Fruit fly (Drosophila melanogaster): ENCODE measurements around the gene apolpp.
A peak's percentile ranks its signal among the peaks of the same experiment; 100 is the strongest.

DNA sequence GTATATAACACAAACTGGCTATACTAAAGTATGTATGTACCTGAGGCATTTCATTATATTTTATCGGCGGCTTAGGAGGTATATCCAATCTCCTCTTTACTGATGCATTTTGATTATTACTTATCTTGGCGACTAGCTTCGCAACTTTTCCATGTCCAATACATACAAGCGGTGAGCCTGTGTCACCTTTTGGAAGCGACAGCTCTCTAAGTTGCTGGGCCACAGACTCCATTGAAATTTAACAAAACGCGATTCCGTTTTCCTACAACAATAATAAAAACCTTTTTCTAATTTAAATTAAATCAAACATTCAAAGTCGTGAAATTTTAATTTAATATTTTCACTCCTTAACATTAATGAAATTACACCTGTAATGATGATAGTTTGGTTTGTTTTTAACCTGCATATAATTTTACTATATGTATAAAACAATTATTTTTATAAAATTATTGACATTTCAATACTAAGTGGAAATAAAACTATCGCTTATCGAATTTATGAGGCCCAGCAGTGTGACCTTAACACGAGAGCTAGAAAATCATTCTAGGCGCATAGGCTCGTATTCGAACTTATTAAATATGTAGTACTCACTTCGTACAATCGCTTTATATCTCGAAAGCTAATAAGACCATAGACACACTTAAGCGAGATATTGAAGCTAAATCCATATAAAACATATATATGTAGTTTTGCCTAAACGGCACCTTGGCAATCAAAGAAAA, at the start of gene apolpp:
- TF ChIP-seq Ets96B (tag; optimal IDR thresholded peaks at IDR 0.05), result no peak
- no peak for TF ChIP-seq CG3919 (GFP tag; optimal IDR thresholded peaks at IDR 0.05)
- TF ChIP-seq dac (GFP tag; optimal IDR thresholded peaks at IDR 0.05), result no peak
- peak; percentile 4 for TF ChIP-seq Hr39 (GFP tag; optimal IDR thresholded peaks at IDR 0.05)
- no peak for TF ChIP-seq Sox14 (GFP tag; optimal IDR thresholded peaks at IDR 0.05)
- TF ChIP-seq svp (GFP tag), result peak; percentile 48
- TF ChIP-seq Gug (GFP tag; IDR thresholded peaks at IDR 0.05), result no peak
- no peak for TF ChIP-seq acj6 (GFP tag; optimal IDR thresholded peaks at IDR 0.05)
- no peak for TF ChIP-seq CG6792 (GFP tag; optimal IDR thresholded peaks at IDR 0.05)

All from whole organism, prepupa.